Worm (Caenorhabditis elegans) whole organism, L1 larva: Measurements from ENCODE around the gene C07G1.6.

Experiments
- fos-1 ChIP-seq: fragments of 150-350 bp; optimal IDR thresholded peaks from 2 replicates; lab custom pipeline; 2014; ENCODE audit warnings: missing biosample characterization, missing genetic modification characterization
- jun-1 ChIP-seq: fragments of 150-350 bp; optimal IDR thresholded peaks from 2 replicates; lab custom pipeline; 2014; ENCODE audit warnings: missing biosample characterization, missing genetic modification reagents, missing genetic modification characterization
- lin-13 ChIP-seq: fragments of 150-350 bp; optimal IDR thresholded peaks from 2 replicates; lab custom pipeline; 2014; ENCODE audit warnings: missing biosample characterization, missing genetic modification reagents, missing genetic modification characterization
- nhr-11 ChIP-seq: fragments of 150-350 bp; optimal IDR thresholded peaks from 2 replicates; lab custom pipeline; 2014; ENCODE audit warnings: missing biosample characterization, missing genetic modification characterization
- nhr-12 ChIP-seq: sonication (generic microtip); optimal IDR thresholded peaks from 2 replicates; lab custom pipeline; 2017; ENCODE audit warnings: missing biosample characterization, missing genetic modification characterization
- nhr-76 ChIP-seq: sonication (generic microtip); optimal IDR thresholded peaks from 2 replicates; lab custom pipeline; 2017; ENCODE audit warnings: missing biosample characterization, missing genetic modification characterization
- rnt-1 ChIP-seq: sonication (generic microtip); optimal IDR thresholded peaks from 2 replicates; lab custom pipeline; 2016; ENCODE audit warnings: mild to moderate bottlenecking, missing genetic modification characterization, moderate library complexity, missing compliant biosample characterization
- sox-4 ChIP-seq: sonication (generic microtip); optimal IDR thresholded peaks from 2 replicates; lab custom pipeline; 2016; ENCODE audit warnings: missing genetic modification characterization, missing compliant biosample characterization
- unc-62 ChIP-seq: fragments of 150-350 bp; optimal IDR thresholded peaks from 2 replicates; lab custom pipeline; 2014; ENCODE audit warnings: missing biosample characterization, missing genetic modification reagents, missing genetic modification characterization
- vab-15 ChIP-seq: sonication (generic microtip); optimal IDR thresholded peaks from 2 replicates; lab custom pipeline; 2017; ENCODE audit warnings: missing genotype, mild to moderate bottlenecking, missing genetic modification characterization, missing compliant biosample characterization

DNA sequence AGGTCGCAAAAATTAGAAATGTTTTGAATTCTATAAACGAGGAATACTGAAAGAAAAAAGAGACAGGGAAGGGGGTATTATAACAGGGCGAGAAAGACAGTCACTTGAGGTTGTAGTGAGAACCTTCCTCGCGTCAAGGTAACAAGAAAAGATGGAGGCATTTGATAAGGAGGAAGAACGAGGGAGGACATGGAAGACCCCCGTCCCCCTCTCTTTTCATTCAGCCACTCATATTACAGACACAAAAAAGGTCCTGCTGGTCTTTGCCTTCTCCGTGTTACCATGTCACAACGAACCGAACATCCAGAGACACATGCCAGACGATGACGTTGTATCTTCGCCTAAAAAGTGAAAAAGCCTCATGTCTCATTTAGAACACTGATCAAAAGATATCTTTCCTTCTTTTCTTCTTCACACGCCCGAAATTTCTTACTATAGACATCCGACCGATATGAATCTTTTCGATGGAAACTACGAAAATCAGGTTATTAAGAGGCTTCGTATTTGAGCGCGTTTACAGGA lies 31.2 kb upstream of the C07G1.6 start:
- TF ChIP-seq jun-1 (tag; lab: Kevin White, UChicago) (no peak), nhr-11 (tag; lab: Kevin White, UChicago) (no peak), unc-62 (no peak), sox-4 (tag; lab: Kevin White, UChicago) (no peak), nhr-12 (tag; lab: Kevin White, UChicago) (no peak), nhr-76 (tag; lab: Kevin White, UChicago) (no peak), rnt-1 (no peak), vab-15 (tag; lab: Kevin White, UChicago) (no peak), lin-13 (GFP tag; lab: Kevin White, UChicago) (no peak), fos-1 (tag; lab: Kevin White, UChicago) (no peak)
